Worm (Caenorhabditis elegans) whole organism, L4 larva: Measurements from ENCODE around the gene Y27F2A.8.
A peak's percentile ranks its signal among the peaks of the same experiment; 100 is the strongest.
"Not testable (repeated sequence)": the region's sequence is repeated elsewhere in the genome, so short reads cannot be mapped to it uniquely, and the experiment has no call there.

Experiments used
- F10B5.3 ChIP-seq: sonication (generic microtip); optimal IDR thresholded peaks from 2 replicates; lab custom pipeline; 2016; ENCODE audit warnings: mild to moderate bottlenecking, missing genetic modification characterization, missing compliant biosample characterization
- F26F4.8 ChIP-seq: fragments of 200-800 bp; sonication (Bioruptor generic); conservative IDR thresholded peaks from 2 replicates; pipeline ENCODE4 v1.3.6; 2022; ENCODE audit warnings: missing genetic modification characterization, missing compliant biosample characterization
- Y105C5A.15 ChIP-seq: fragments of 200-800 bp; sonication (Bioruptor generic); IDR thresholded peaks from 2 replicates; pipeline ENCODE4 v1.3.6; 2022; ENCODE audit warnings: missing genetic modification characterization, missing compliant biosample characterization
- ZK546.5 ChIP-seq, 2 experiments: sonication (generic microtip); optimal IDR thresholded peaks; 2 replicates each; lab custom pipeline; 2017; ENCODE audit warnings: missing biosample characterization in 2 of 2, missing genetic modification characterization in 2 of 2
- aha-1 ChIP-seq: fragments of 150-350 bp; peaks from one replicate; lab custom pipeline; 2014; ENCODE audit warnings: missing biosample characterization, missing genetic modification characterization
- ceh-28 ChIP-seq: fragments of 150-350 bp; optimal IDR thresholded peaks from 2 replicates; lab custom pipeline; 2014; ENCODE audit warnings: missing biosample characterization, missing genetic modification reagents, missing genetic modification characterization
- ceh-44 ChIP-seq: fragments of 200-800 bp; sonication (Bioruptor generic); IDR thresholded peaks from 2 replicates; pipeline ENCODE4 v1.3.6; 2022; ENCODE audit warnings: missing genetic modification reagents, missing genetic modification characterization, missing compliant biosample characterization
- ceh-82 ChIP-seq: sonication (generic microtip); optimal IDR thresholded peaks from 2 replicates; lab custom pipeline; 2017; ENCODE audit warnings: missing biosample characterization, missing genetic modification characterization
- ctbp-1 ChIP-seq: fragments of 200-800 bp; sonication (Bioruptor generic); IDR thresholded peaks from 2 replicates; pipeline ENCODE4 v1.3.6; 2022; ENCODE audit warnings: missing genetic modification reagents, missing genetic modification characterization, missing compliant biosample characterization
- daf-12 ChIP-seq: fragments of 150-350 bp; optimal IDR thresholded peaks from 2 replicates; lab custom pipeline; 2014; ENCODE audit warnings: missing biosample characterization, missing genetic modification reagents, missing genetic modification characterization
- daf-16 ChIP-seq, 3 experiments: sonication (generic microtip); optimal IDR thresholded peaks; 2 replicates each; lab custom pipeline; 2016 to 2017; ENCODE audit warnings: missing genetic modification characterization in 3 of 3, missing genetic modification reagents in 3 of 3, mild to moderate bottlenecking in 2 of 3, missing compliant biosample characterization in 2 of 3, missing biosample characterization in 1 of 3, moderate library complexity in 1 of 3
- dmd-9 ChIP-seq: fragments of 200-800 bp; sonication (Bioruptor generic); IDR thresholded peaks from 2 replicates; pipeline ENCODE4 v1.3.6; 2022; ENCODE audit warnings: missing genetic modification reagents, missing genetic modification characterization, missing compliant biosample characterization
- dve-1 ChIP-seq: sonication (generic microtip); optimal IDR thresholded peaks from 2 replicates; lab custom pipeline; 2017; ENCODE audit warnings: antibody characterized with exemption, mild to moderate bottlenecking, missing genetic modification characterization, missing compliant biosample characterization; ENCODE audit not compliant: insufficient read depth
- egl-27 ChIP-seq: sonication (generic microtip); optimal IDR thresholded peaks from 3 replicates; lab custom pipeline; 2017; ENCODE audit warnings: missing biosample characterization, missing genetic modification reagents, missing genetic modification characterization
- fkh-10 ChIP-seq: fragments of 150-350 bp; optimal IDR thresholded peaks from 2 replicates; lab custom pipeline; 2014; ENCODE audit warnings: missing biosample characterization, missing genetic modification reagents, missing genetic modification characterization
- gei-8 ChIP-seq: fragments of 200-800 bp; sonication (Bioruptor generic); optimal IDR thresholded peaks from 2 replicates; lab custom pipeline; 2018; ENCODE audit warnings: mild to moderate bottlenecking, missing genetic modification characterization, missing compliant biosample characterization
- hlh-11 ChIP-seq: fragments of 200-800 bp; sonication (Bioruptor generic); optimal IDR thresholded peaks from 2 replicates; lab custom pipeline; 2018; ENCODE audit warnings: mild to moderate bottlenecking, missing genetic modification characterization, missing compliant biosample characterization
- hlh-30 ChIP-seq: sonication (generic microtip); optimal IDR thresholded peaks from 2 replicates; lab custom pipeline; 2017; ENCODE audit warnings: antibody characterized with exemption, mild to moderate bottlenecking, missing genetic modification characterization, missing compliant biosample characterization; ENCODE audit not compliant: insufficient read depth
- hmg-1.1 ChIP-seq: fragments of 200-800 bp; sonication (Bioruptor generic); IDR thresholded peaks from 2 replicates; pipeline ENCODE4 v1.3.6; 2022; ENCODE audit warnings: missing genetic modification reagents, missing genetic modification characterization, missing compliant biosample characterization
- lim-7 ChIP-seq: fragments of 200-800 bp; sonication (Bioruptor generic); IDR thresholded peaks from 2 replicates; pipeline ENCODE4 v1.3.6; 2022; ENCODE audit warnings: missing genetic modification characterization, missing compliant biosample characterization
- mdl-1 ChIP-seq, 2 experiments: fragments of 150-350 bp in 1 of 2; sonication (generic microtip) in 1 of 2; optimal IDR thresholded peaks; 2 replicates each; lab custom pipeline; 2014 to 2017; ENCODE audit warnings: missing biosample characterization in 2 of 2, missing genetic modification characterization in 2 of 2
- mdt-29 ChIP-seq: fragments of 200-800 bp; sonication (Bioruptor generic); IDR thresholded peaks from 2 replicates; pipeline ENCODE4 v1.3.6; 2022; ENCODE audit warnings: missing genetic modification reagents, missing genetic modification characterization, missing compliant biosample characterization
- mes-2 ChIP-seq: sonication (generic microtip); optimal IDR thresholded peaks from 2 replicates; lab custom pipeline; 2016; ENCODE audit warnings: missing genotype, mild to moderate bottlenecking, missing genetic modification characterization, missing compliant biosample characterization; ENCODE audit not compliant: poor library complexity, severe bottlenecking
- mxl-2 ChIP-seq: fragments of 200-800 bp; sonication (Bioruptor generic); conservative IDR thresholded peaks from 2 replicates; pipeline ENCODE4 v1.3.6; 2022; ENCODE audit warnings: missing genetic modification reagents, missing genetic modification characterization, missing compliant biosample characterization
- nhr-11 ChIP-seq: fragments of 150-350 bp; optimal IDR thresholded peaks from 2 replicates; lab custom pipeline; 2014; ENCODE audit warnings: missing biosample characterization, missing genetic modification characterization
- nhr-237 ChIP-seq: sonication (generic microtip); optimal IDR thresholded peaks from 2 replicates; lab custom pipeline; 2017; ENCODE audit warnings: missing biosample characterization, missing genetic modification characterization
- nhr-41 ChIP-seq: fragments of 200-800 bp; sonication (Bioruptor generic); IDR thresholded peaks from 2 replicates; pipeline ENCODE4 v1.3.6; 2022; ENCODE audit warnings: missing genetic modification reagents, missing genetic modification characterization, missing compliant biosample characterization
- nhr-6 ChIP-seq: fragments of 150-350 bp; optimal IDR thresholded peaks from 2 replicates; lab custom pipeline; 2014; ENCODE audit warnings: missing biosample characterization, missing genetic modification characterization
- pha-4 ChIP-seq, 2 experiments: fragments of 150-350 bp in 1 of 2; fragments of 200-800 bp in 1 of 2; sonication (Bioruptor generic) in 1 of 2; IDR thresholded peaks in 1 of 2; optimal IDR thresholded peaks in 1 of 2; 2 replicates each; pipeline versions ENCODE4 v1.3.6 to Lab custom; 2014 to 2022; ENCODE audit warnings: missing genetic modification characterization in 2 of 2, missing genetic modification reagents in 2 of 2, missing biosample characterization in 1 of 2, missing compliant biosample characterization in 1 of 2
- php-3 ChIP-seq: fragments of 200-800 bp; sonication (Bioruptor generic); IDR thresholded peaks from 2 replicates; pipeline ENCODE4 v1.3.6; 2022; ENCODE audit warnings: missing genetic modification reagents, missing genetic modification characterization, missing compliant biosample characterization
- pqm-1 ChIP-seq: sonication (generic microtip); optimal IDR thresholded peaks from 2 replicates; lab custom pipeline; 2017; ENCODE audit warnings: missing biosample characterization, missing genetic modification characterization
- rbr-2 ChIP-seq: sonication (generic microtip); optimal IDR thresholded peaks from 2 replicates; lab custom pipeline; 2016; ENCODE audit warnings: missing genotype, missing genetic modification characterization, missing compliant biosample characterization
- spr-3 ChIP-seq: fragments of 200-800 bp; sonication (Bioruptor generic); optimal IDR thresholded peaks from 2 replicates; lab custom pipeline; 2018; ENCODE audit warnings: mild to moderate bottlenecking, missing genetic modification characterization, missing compliant biosample characterization
- vab-7 ChIP-seq: fragments of 200-800 bp; sonication (Bioruptor generic); IDR thresholded peaks from 2 replicates; pipeline ENCODE4 v1.3.6; 2022; ENCODE audit warnings: missing genetic modification reagents, missing genetic modification characterization, missing compliant biosample characterization
- zag-1 ChIP-seq: fragments of 150-350 bp; optimal IDR thresholded peaks from 2 replicates; lab custom pipeline; 2014; ENCODE audit warnings: missing biosample characterization, missing genetic modification characterization

Gene Y27F2A.8

ce11 chrII:3201242-3201641, 17.7 kb downstream of the Y27F2A.8 start, which contains the start of gene sri-48:
sri-48 (minus strand) TSS chrII:3201342.
- TF ChIP-seq F10B5.3; ceh-82 (tag; lab: Kevin White, UChicago); lim-7 (GFP tag; lab: Robert Waterston, UW): not testable (repeated sequence)

ce11 chrII:3202519-3202918, 18.9 kb downstream of the Y27F2A.8 start, which contains the start of gene sri-53:
sri-53 (minus strand) TSS chrII:3202619.
- no peak for TF ChIP-seq pqm-1 (tag; lab: Kevin White, UChicago)

- TF ChIP-seq ceh-28 (tag; lab: Kevin White, UChicago) = no peak
- no peak for TF ChIP-seq nhr-11 (tag; lab: Kevin White, UChicago)
- TF ChIP-seq aha-1 (tag; lab: Kevin White, UChicago) = peak; percentile 5
- TF ChIP-seq, all 104 proteins: peak for 1
These were observed 19.8 kb downstream of the Y27F2A.8 start, which contains the start of gene sri-50 for ce11 chrII:3203415-3203814. sri-50 (plus strand) TSS chrII:3203715.

- TF ChIP-seq F26F4.8 (GFP tag; lab: Robert Waterston, UW) (no peak), mdl-1 (tag; optimal IDR thresholded peaks at IDR 0.05; lab: Kevin White, UChicago) (no peak), mdt-29 (GFP tag; lab: Robert Waterston, UW) (no peak), ZK546.5 (tag; optimal IDR thresholded peaks at IDR 0.05; lab: Kevin White, UChicago) (no peak), gei-8 (GFP tag; lab: Kevin White, UChicago) (no peak), zag-1 (tag; lab: Kevin White, UChicago) (no peak), ceh-28 (tag; lab: Kevin White, UChicago) (no peak), nhr-6 (no peak), ctbp-1 (no peak), mes-2 (tag; lab: Kevin White, UChicago) (no peak), ceh-44 (GFP tag; lab: Robert Waterston, UW) (no peak), nhr-41 (GFP tag; lab: Robert Waterston, UW) (no peak), spr-3 (GFP tag; lab: Kevin White, UChicago) (no peak), fkh-10 (no peak), hlh-11 (tag; lab: Kevin White, UChicago) (no peak), hlh-30 (tag; lab: Kevin White, UChicago) (no peak), dmd-9 (GFP tag; lab: Robert Waterston, UW) (no peak), php-3 (GFP tag; lab: Robert Waterston, UW) (no peak), egl-27 (no peak), vab-7 (GFP tag; lab: Robert Waterston, UW) (no peak)
These were observed 22.9 kb downstream of the Y27F2A.8 start, which contains the start of the genes ZC239.20 and ZC239.21 for ce11 chrII:3206423-3206989. ZC239.20 (minus strand) TSS chrII:3206523. ZC239.21 (plus strand) TSS chrII:3206939.

ce11 chrII:3208679-3209078, 25.1 kb downstream of the Y27F2A.8 start, which contains the start of gene sdz-35:
sdz-35 (minus strand) TSS chrII:3208779.
- TF ChIP-seq dve-1 (no peak), mxl-2 (GFP tag; lab: Robert Waterston, UW) (no peak), Y105C5A.15 (GFP tag; lab: Robert Waterston, UW) (no peak), daf-12 (tag; lab: Kevin White, UChicago) (no peak)
- TF ChIP-seq, all 104 proteins: peak for 0

- TF ChIP-seq hlh-30 (tag; lab: Kevin White, UChicago) (peak; percentile 9), daf-16 (GFP tag; optimal IDR thresholded peaks at IDR 0.05; lab: Kevin White, UChicago) (peak in 1 of 2 experiments; percentile 68), daf-16 (tag; optimal IDR thresholded peaks at IDR 0.05; lab: Kevin White, UChicago) (no peak), dmd-9 (GFP tag; lab: Robert Waterston, UW) (no peak), nhr-41 (GFP tag; lab: Robert Waterston, UW) (no peak), hmg-1.1 (GFP tag; lab: Robert Waterston, UW) (0 out of 2 replicates have a peak, but pooled peaks have one; percentile 22), pha-4 (GFP tag; IDR thresholded peaks at IDR 0.05; lab: Robert Waterston, UW) (no peak), pha-4 (tag; optimal IDR thresholded peaks at IDR 0.05; lab: Kevin White, UChicago) (peak; percentile 22), hlh-11 (tag; lab: Kevin White, UChicago) (peak; percentile 35), nhr-237 (no peak), rbr-2 (tag; lab: Kevin White, UChicago) (peak; percentile 32)
- TF ChIP-seq, all 104 proteins: peak for 6
These were observed 25.7 kb downstream of the Y27F2A.8 start, which contains the start of gene ZC239.6 for ce11 chrII:3209251-3209650. ZC239.6 (plus strand) TSS chrII:3209631.
